Worm (Caenorhabditis elegans) whole organism, L4 larva: Measurements from ENCODE around the gene Y71H2B.2.
A peak's percentile ranks its signal among the peaks of the same experiment; 100 is the strongest.

Experiments used
- F10B5.3 ChIP-seq: sonication (generic microtip); optimal IDR thresholded peaks from 2 replicates; lab custom pipeline; 2016; ENCODE audit warnings: mild to moderate bottlenecking, missing genetic modification characterization, missing compliant biosample characterization
- F26F4.8 ChIP-seq: fragments of 200-800 bp; sonication (Bioruptor generic); conservative IDR thresholded peaks from 2 replicates; pipeline ENCODE4 v1.3.6; 2022; ENCODE audit warnings: missing genetic modification characterization, missing compliant biosample characterization
- F37D6.2 ChIP-seq: sonication (generic microtip); optimal IDR thresholded peaks from 2 replicates; lab custom pipeline; 2016; ENCODE audit warnings: mild to moderate bottlenecking, missing genetic modification characterization, missing compliant biosample characterization
- F44E2.7 ChIP-seq: fragments of 200-800 bp; sonication (Bioruptor generic); IDR thresholded peaks from 2 replicates; pipeline ENCODE4 v2.1.2; 2022; ENCODE audit warnings: missing genetic modification characterization, missing compliant biosample characterization
- T20F7.1 ChIP-seq: fragments of 200-800 bp; sonication (Bioruptor generic); optimal IDR thresholded peaks from 2 replicates; lab custom pipeline; 2018; ENCODE audit warnings: mild to moderate bottlenecking, missing genetic modification characterization, missing compliant biosample characterization
- Y105C5A.15 ChIP-seq: fragments of 200-800 bp; sonication (Bioruptor generic); IDR thresholded peaks from 2 replicates; pipeline ENCODE4 v1.3.6; 2022; ENCODE audit warnings: missing genetic modification characterization, missing compliant biosample characterization
- Y75B8A.6 ChIP-seq: fragments of 200-800 bp; sonication (Bioruptor generic); IDR thresholded peaks from 2 replicates; pipeline ENCODE4 v1.3.6; 2022; ENCODE audit warnings: missing genetic modification reagents, missing genetic modification characterization, missing compliant biosample characterization
- aha-1 ChIP-seq: fragments of 150-350 bp; peaks from one replicate; lab custom pipeline; 2014; ENCODE audit warnings: missing biosample characterization, missing genetic modification characterization
- ceh-20 ChIP-seq: fragments of 200-800 bp; sonication (Bioruptor generic); IDR thresholded peaks from 2 replicates; pipeline ENCODE4 v1.3.6; 2022; ENCODE audit warnings: missing genetic modification reagents, missing genetic modification characterization, missing compliant biosample characterization
- ceh-28 ChIP-seq: fragments of 150-350 bp; optimal IDR thresholded peaks from 2 replicates; lab custom pipeline; 2014; ENCODE audit warnings: missing biosample characterization, missing genetic modification reagents, missing genetic modification characterization
- ceh-32 ChIP-seq: sonication (generic microtip); optimal IDR thresholded peaks from 2 replicates; lab custom pipeline; 2016; ENCODE audit warnings: mild to moderate bottlenecking, missing genetic modification characterization, missing compliant biosample characterization; ENCODE audit not compliant: poor library complexity
- ceh-82 ChIP-seq: sonication (generic microtip); optimal IDR thresholded peaks from 2 replicates; lab custom pipeline; 2017; ENCODE audit warnings: missing biosample characterization, missing genetic modification characterization
- ctbp-1 ChIP-seq: fragments of 200-800 bp; sonication (Bioruptor generic); IDR thresholded peaks from 2 replicates; pipeline ENCODE4 v1.3.6; 2022; ENCODE audit warnings: missing genetic modification reagents, missing genetic modification characterization, missing compliant biosample characterization
- daf-8 ChIP-seq: fragments of 200-800 bp; sonication (Bioruptor generic); IDR thresholded peaks from 2 replicates; pipeline ENCODE4 v1.3.6; 2022; ENCODE audit warnings: missing genetic modification characterization, missing compliant biosample characterization
- dmd-9 ChIP-seq: fragments of 200-800 bp; sonication (Bioruptor generic); IDR thresholded peaks from 2 replicates; pipeline ENCODE4 v1.3.6; 2022; ENCODE audit warnings: missing genetic modification reagents, missing genetic modification characterization, missing compliant biosample characterization
- dpl-1 ChIP-seq: fragments of 150-350 bp; optimal IDR thresholded peaks from 2 replicates; lab custom pipeline; 2014; ENCODE audit warnings: missing biosample characterization, missing genetic modification reagents, missing genetic modification characterization
- dve-1 ChIP-seq: sonication (generic microtip); optimal IDR thresholded peaks from 2 replicates; lab custom pipeline; 2017; ENCODE audit warnings: antibody characterized with exemption, mild to moderate bottlenecking, missing genetic modification characterization, missing compliant biosample characterization; ENCODE audit not compliant: insufficient read depth
- gei-8 ChIP-seq: fragments of 200-800 bp; sonication (Bioruptor generic); optimal IDR thresholded peaks from 2 replicates; lab custom pipeline; 2018; ENCODE audit warnings: mild to moderate bottlenecking, missing genetic modification characterization, missing compliant biosample characterization
- hlh-11 ChIP-seq: fragments of 200-800 bp; sonication (Bioruptor generic); optimal IDR thresholded peaks from 2 replicates; lab custom pipeline; 2018; ENCODE audit warnings: mild to moderate bottlenecking, missing genetic modification characterization, missing compliant biosample characterization
- jun-1 ChIP-seq: fragments of 150-350 bp; optimal IDR thresholded peaks from 2 replicates; lab custom pipeline; 2014; ENCODE audit warnings: missing biosample characterization, missing genetic modification reagents, missing genetic modification characterization
- lim-7 ChIP-seq: fragments of 200-800 bp; sonication (Bioruptor generic); IDR thresholded peaks from 2 replicates; pipeline ENCODE4 v1.3.6; 2022; ENCODE audit warnings: missing genetic modification characterization, missing compliant biosample characterization
- lin-13 ChIP-seq: fragments of 150-350 bp; optimal IDR thresholded peaks from 2 replicates; lab custom pipeline; 2014; ENCODE audit warnings: missing biosample characterization, missing genetic modification reagents, missing genetic modification characterization
- lin-15B ChIP-seq: fragments of 150-350 bp; sonication (generic microtip); optimal IDR thresholded peaks from 3 replicates; lab custom pipeline; 2014; ENCODE audit warnings: missing biosample characterization, missing genetic modification characterization
- lin-38 ChIP-seq: fragments of 200-800 bp; sonication (Bioruptor generic); IDR thresholded peaks from 2 replicates; pipeline ENCODE4 v1.3.6; 2022; ENCODE audit warnings: missing genetic modification reagents, missing genetic modification characterization, missing compliant biosample characterization
- lir-3 ChIP-seq: sonication (generic microtip); optimal IDR thresholded peaks from 2 replicates; lab custom pipeline; 2016; ENCODE audit warnings: mild to moderate bottlenecking, missing genetic modification characterization, missing compliant biosample characterization
- lsy-2 ChIP-seq, 2 experiments: fragments of 150-350 bp in 1 of 2; sonication (generic microtip) in 1 of 2; optimal IDR thresholded peaks; 2 replicates each; lab custom pipeline; 2014 to 2017; ENCODE audit warnings: missing biosample characterization in 2 of 2, missing genetic modification characterization in 2 of 2
- madf-5 ChIP-seq, 2 experiments: fragments of 200-800 bp; sonication (Bioruptor generic); IDR thresholded peaks; 2 replicates each; pipeline ENCODE4 v1.3.6; 2022; ENCODE audit warnings: missing compliant biosample characterization in 2 of 2, missing genetic modification characterization in 2 of 2
- mes-2 ChIP-seq: sonication (generic microtip); optimal IDR thresholded peaks from 2 replicates; lab custom pipeline; 2016; ENCODE audit warnings: missing genotype, mild to moderate bottlenecking, missing genetic modification characterization, missing compliant biosample characterization; ENCODE audit not compliant: poor library complexity, severe bottlenecking
- mxl-2 ChIP-seq: fragments of 200-800 bp; sonication (Bioruptor generic); conservative IDR thresholded peaks from 2 replicates; pipeline ENCODE4 v1.3.6; 2022; ENCODE audit warnings: missing genetic modification reagents, missing genetic modification characterization, missing compliant biosample characterization
- mxl-3 ChIP-seq: fragments of 200-800 bp; sonication (Bioruptor generic); optimal IDR thresholded peaks from 2 replicates; lab custom pipeline; 2018; ENCODE audit warnings: mild to moderate bottlenecking, missing genetic modification characterization, missing compliant biosample characterization
- nhr-10 ChIP-seq: fragments of 150-350 bp; optimal IDR thresholded peaks from 2 replicates; lab custom pipeline; 2014; ENCODE audit warnings: missing biosample characterization, missing genetic modification characterization
- nhr-102 ChIP-seq: sonication (generic microtip); optimal IDR thresholded peaks from 2 replicates; lab custom pipeline; 2016; ENCODE audit warnings: mild to moderate bottlenecking, missing genetic modification characterization, moderate library complexity, missing compliant biosample characterization
- nhr-111 ChIP-seq: fragments of 200-800 bp; sonication (Bioruptor generic); optimal IDR thresholded peaks from 2 replicates; lab custom pipeline; 2018; ENCODE audit warnings: mild to moderate bottlenecking, missing genetic modification characterization, missing compliant biosample characterization
- nhr-237 ChIP-seq: sonication (generic microtip); optimal IDR thresholded peaks from 2 replicates; lab custom pipeline; 2017; ENCODE audit warnings: missing biosample characterization, missing genetic modification characterization
- nhr-48 ChIP-seq: sonication (generic microtip); optimal IDR thresholded peaks from 2 replicates; lab custom pipeline; 2016; ENCODE audit warnings: mild to moderate bottlenecking, missing genetic modification characterization, missing compliant biosample characterization
- nhr-6 ChIP-seq: fragments of 150-350 bp; optimal IDR thresholded peaks from 2 replicates; lab custom pipeline; 2014; ENCODE audit warnings: missing biosample characterization, missing genetic modification characterization
- nhr-76 ChIP-seq: fragments of 150-350 bp; optimal IDR thresholded peaks from 2 replicates; lab custom pipeline; 2014; ENCODE audit warnings: missing biosample characterization, missing genetic modification characterization
- php-3 ChIP-seq: fragments of 200-800 bp; sonication (Bioruptor generic); IDR thresholded peaks from 2 replicates; pipeline ENCODE4 v1.3.6; 2022; ENCODE audit warnings: missing genetic modification reagents, missing genetic modification characterization, missing compliant biosample characterization
- unc-130 ChIP-seq: sonication (generic microtip); optimal IDR thresholded peaks from 2 replicates; lab custom pipeline; 2016; ENCODE audit warnings: missing genetic modification reagents, missing genetic modification characterization, missing compliant biosample characterization
- unc-62 ChIP-seq, 3 experiments: fragments of 150-350 bp in 1 of 3; sonication (generic microtip); optimal IDR thresholded peaks in 2 of 3; peaks in 1 of 3; 1 replicate in 1 of 3; 2 replicates in 2 of 3; lab custom pipeline; 2014 to 2017; ENCODE audit warnings: missing biosample characterization in 3 of 3, missing genetic modification characterization in 3 of 3, missing genetic modification reagents in 3 of 3, missing genotype in 1 of 3
- vab-7 ChIP-seq: fragments of 200-800 bp; sonication (Bioruptor generic); IDR thresholded peaks from 2 replicates; pipeline ENCODE4 v1.3.6; 2022; ENCODE audit warnings: missing genetic modification reagents, missing genetic modification characterization, missing compliant biosample characterization
- zfp-2 ChIP-seq: sonication (generic microtip); optimal IDR thresholded peaks from 2 replicates; lab custom pipeline; 2016; ENCODE audit warnings: mild to moderate bottlenecking, missing genetic modification characterization, missing compliant biosample characterization
- zip-2 ChIP-seq: fragments of 150-350 bp; optimal IDR thresholded peaks from 2 replicates; lab custom pipeline; 2014; ENCODE audit warnings: missing biosample characterization, missing genetic modification characterization
- ztf-7 ChIP-seq: fragments of 150-350 bp; optimal IDR thresholded peaks from 2 replicates; lab custom pipeline; 2014; ENCODE audit warnings: missing biosample characterization, missing genetic modification characterization

The Y71H2B.2 gene

DNA sequence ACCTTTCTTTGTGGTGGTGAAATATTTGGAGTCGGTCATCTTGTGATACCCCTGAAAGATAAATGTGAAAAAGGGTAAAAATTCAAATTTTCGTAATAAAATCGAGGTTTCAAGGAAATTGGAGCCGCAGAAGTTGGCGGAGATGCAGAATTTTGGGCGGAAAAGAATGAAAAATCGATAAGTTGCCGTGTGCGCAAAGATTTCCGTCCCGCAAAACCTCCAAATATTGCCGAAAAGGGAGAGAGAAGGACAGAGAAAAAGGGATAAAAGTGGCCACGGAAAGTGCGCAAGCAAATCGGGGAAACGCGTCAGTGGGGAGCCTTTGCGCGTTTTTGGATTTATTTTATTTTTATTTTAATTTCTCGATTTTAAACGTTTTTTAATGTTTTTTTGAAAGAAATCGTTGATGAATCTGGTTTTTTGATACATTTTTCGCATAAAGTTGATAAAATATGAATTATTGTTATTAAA lies 26.0 kb upstream of the Y71H2B.2 start, which contains the start of gene apb-1 (continued):
- TF ChIP-seq zfp-2 (tag; lab: Kevin White, UChicago): peak; percentile 52
- TF ChIP-seq ceh-20 (GFP tag; lab: Robert Waterston, UW): peak; percentile 71; the same call in 1 of the 2 replicates
- TF ChIP-seq unc-130: peak; percentile 44
- TF ChIP-seq lsy-2 (tag; optimal IDR thresholded peaks at IDR 0.05; lab: Kevin White, UChicago): peak; percentile 73 to 96
- TF ChIP-seq mxl-2 (GFP tag; lab: Robert Waterston, UW): no peak
- TF ChIP-seq ceh-82 (tag; lab: Kevin White, UChicago): no peak
- TF ChIP-seq mxl-3: no peak
- peak; percentile 28 for TF ChIP-seq zip-2
- no peak for TF ChIP-seq hlh-11 (tag; lab: Kevin White, UChicago)
- peak; percentile 40 for TF ChIP-seq ceh-28 (tag; lab: Kevin White, UChicago)
- peak; percentile 92 for TF ChIP-seq lin-38 (GFP tag; lab: Robert Waterston, UW)
- TF ChIP-seq madf-5 (GFP tag; IDR thresholded peaks at IDR 0.05; lab: Robert Waterston, UW): no peak
- no peak for TF ChIP-seq nhr-10
- peak; percentile 65 for TF ChIP-seq lin-13 (GFP tag; lab: Kevin White, UChicago)
- TF ChIP-seq F37D6.2 (tag; lab: Kevin White, UChicago): peak; percentile 90
- no peak for TF ChIP-seq Y75B8A.6
- peak; percentile 72 for TF ChIP-seq dmd-9 (GFP tag; lab: Robert Waterston, UW)
- TF ChIP-seq nhr-102 (tag; lab: Kevin White, UChicago): peak; percentile 88
- peak; percentile 51; the same call in 1 of the 2 replicates for TF ChIP-seq vab-7 (GFP tag; lab: Robert Waterston, UW)
- peak; percentile 44 for TF ChIP-seq aha-1 (tag; lab: Kevin White, UChicago)
- TF ChIP-seq T20F7.1: peak; percentile 78
- TF ChIP-seq ctbp-1 (GFP tag; lab: Robert Waterston, UW): peak; percentile 95
- peak in 1 of 2 experiments; percentile 99 for TF ChIP-seq unc-62 (GFP tag; optimal IDR thresholded peaks at IDR 0.05 in 1 of 2; lab: Kevin White, UChicago)
- TF ChIP-seq unc-62 (tag; optimal IDR thresholded peaks at IDR 0.05; lab: Kevin White, UChicago): no peak
- TF ChIP-seq lin-15B: no peak
- TF ChIP-seq gei-8 (GFP tag; lab: Kevin White, UChicago): no peak
- no peak for TF ChIP-seq php-3 (GFP tag; lab: Robert Waterston, UW)
- peak; percentile 94 for TF ChIP-seq dve-1 (tag; lab: Kevin White, UChicago)
- no peak for TF ChIP-seq lim-7 (GFP tag; lab: Robert Waterston, UW)
- TF ChIP-seq nhr-6 (tag; lab: Kevin White, UChicago): peak; percentile 92
- TF ChIP-seq F44E2.7: no peak
- peak; percentile 57 for TF ChIP-seq nhr-48 (tag; lab: Kevin White, UChicago)
- TF ChIP-seq nhr-111 (GFP tag; lab: Kevin White, UChicago): no peak
- TF ChIP-seq ztf-7 (tag; lab: Kevin White, UChicago): peak; percentile 83
- peak; percentile 80 for TF ChIP-seq F10B5.3 (tag; lab: Kevin White, UChicago)

DNA sequence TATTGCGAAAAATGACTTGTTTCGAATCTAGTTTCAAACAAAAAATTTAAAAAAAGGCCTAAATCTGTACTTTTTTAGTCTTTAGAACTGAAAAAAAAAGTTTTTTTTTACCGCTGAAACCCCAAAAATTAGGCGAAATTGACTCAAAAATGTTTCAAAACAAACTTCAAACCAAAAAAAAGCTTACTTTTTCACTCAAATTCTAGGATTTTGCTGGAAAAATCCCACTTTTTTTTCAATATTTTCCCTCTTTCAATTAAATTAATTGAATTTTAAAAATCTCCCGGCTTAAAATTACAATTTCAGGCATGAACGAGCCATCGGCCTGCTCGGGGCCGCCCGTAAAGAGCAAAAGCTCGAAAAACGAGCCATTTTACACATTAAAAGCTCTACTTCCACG lies 25.2 kb upstream of the Y71H2B.2 start, which contains the start of gene mdt-19:
TSS of gene mdt-19 (plus strand) at position 301 of the 400 bp plus-strand sequence.
- TF ChIP-seq ztf-7 (tag; lab: Kevin White, UChicago) (no peak), nhr-76 (tag; lab: Kevin White, UChicago) (no peak), F37D6.2 (tag; lab: Kevin White, UChicago) (no peak), lir-3 (tag; lab: Kevin White, UChicago) (no peak), F26F4.8 (GFP tag; lab: Robert Waterston, UW) (no peak), aha-1 (tag; lab: Kevin White, UChicago) (no peak), ceh-32 (tag; lab: Kevin White, UChicago) (no peak), nhr-237 (no peak), dpl-1 (GFP tag; lab: Kevin White, UChicago) (no peak), Y105C5A.15 (no peak), daf-8 (no peak), mes-2 (tag; lab: Kevin White, UChicago) (no peak), ceh-28 (tag; lab: Kevin White, UChicago) (no peak), jun-1 (tag; lab: Kevin White, UChicago) (no peak)
